Fruit fly (Drosophila melanogaster) whole organism, wandering third instar larva: ENCODE data around the gene Svip.

Source experiments
- CG9705 ChIP-seq: fragments of 200-800 bp; sonication (Bioruptor generic); optimal IDR thresholded peaks from 2 replicates; lab custom pipeline; 2018; ENCODE audit warnings: missing biosample characterization, mild to moderate bottlenecking, missing genetic modification characterization
- CrebA ChIP-seq: fragments of 200-800 bp; sonication (Bioruptor generic); optimal IDR thresholded peaks from 2 replicates; lab custom pipeline; 2016; ENCODE audit warnings: missing biosample characterization, mild to moderate bottlenecking, missing genetic modification characterization, borderline replicate concordance
- Dfd ChIP-seq: fragments of >200 bp; optimal IDR thresholded peaks from 2 replicates; lab custom pipeline; 2017; ENCODE audit warnings: missing biosample characterization, missing genetic modification characterization
- Dif ChIP-seq: fragments of 200-275, 200-300 bp; sonication (Bioruptor generic); optimal IDR thresholded peaks from 2 replicates; lab custom pipeline; 2018; ENCODE audit warnings: missing biosample characterization, missing genetic modification characterization; ENCODE audit not compliant: partially characterized antibody
- GATAd ChIP-seq: sonication (Bioruptor generic); optimal IDR thresholded peaks from 2 replicates; lab custom pipeline; 2016; ENCODE audit warnings: missing biosample characterization, missing genetic modification characterization
- HLH106 ChIP-seq: fragments of 200-800 bp; optimal IDR thresholded peaks from 3 replicates; lab custom pipeline; 2019; ENCODE audit warnings: missing biosample characterization, mild to moderate bottlenecking, missing genetic modification characterization, moderate library complexity
- Hnf4 ChIP-seq: fragments of 200-800 bp; sonication (Bioruptor generic); optimal IDR thresholded peaks from 2 replicates; lab custom pipeline; 2016; ENCODE audit warnings: missing biosample characterization, mild to moderate bottlenecking, missing genetic modification characterization
- Hr78 ChIP-seq: fragments of >200 bp; optimal IDR thresholded peaks from 2 replicates; lab custom pipeline; 2017; ENCODE audit warnings: missing biosample characterization, missing genetic modification characterization
- Hr83 ChIP-seq: fragments of 200-300 bp; sonication (Bioruptor generic); optimal IDR thresholded peaks from 2 replicates; lab custom pipeline; 2016; ENCODE audit warnings: missing biosample characterization, mild to moderate bottlenecking, missing genetic modification characterization, moderate library complexity; ENCODE audit not compliant: poor library complexity, severe bottlenecking
- Jra ChIP-seq: sonication (Bioruptor generic); optimal IDR thresholded peaks from 2 replicates; lab custom pipeline; 2016; ENCODE audit warnings: missing biosample characterization, missing genetic modification characterization
- Mio ChIP-seq: sonication (Bioruptor generic); optimal IDR thresholded peaks from 2 replicates; lab custom pipeline; 2016; ENCODE audit warnings: missing biosample characterization, missing genetic modification characterization
- Myc ChIP-seq: fragments of >200 bp; optimal IDR thresholded peaks from 2 replicates; lab custom pipeline; 2017
- N ChIP-seq: fragments of >200 bp; optimal IDR thresholded peaks from 2 replicates; lab custom pipeline; 2018; ENCODE audit warnings: missing biosample characterization, missing external identifiers, missing genetic modification characterization
- OdsH ChIP-seq: fragments of 200-800 bp; sonication (Bioruptor generic); optimal IDR thresholded peaks from 2 replicates; lab custom pipeline; 2016; ENCODE audit warnings: missing biosample characterization, mild to moderate bottlenecking, missing genetic modification characterization
- Rel ChIP-seq, 2 experiments: fragments of 200-800 bp; sonication (Bioruptor generic) in 1 of 2; optimal IDR thresholded peaks; 2 replicates in 1 of 2; 3 replicates in 1 of 2; lab custom pipeline; 2016 to 2019; ENCODE audit warnings: mild to moderate bottlenecking in 2 of 2, missing biosample characterization in 2 of 2, missing genetic modification characterization in 2 of 2, moderate library complexity in 1 of 2
- Vsx2 ChIP-seq: fragments of 200-300, 225-300 bp; sonication (Bioruptor generic); optimal IDR thresholded peaks from 2 replicates; lab custom pipeline; 2018; ENCODE audit warnings: missing biosample characterization, missing genetic modification characterization; ENCODE audit not compliant: partially characterized antibody
- br ChIP-seq: fragments of 200-800 bp; sonication (Bioruptor generic); optimal IDR thresholded peaks from 2 replicates; lab custom pipeline; 2016; ENCODE audit warnings: missing biosample characterization, missing genetic modification characterization
- brk ChIP-seq: fragments of 200-800 bp; sonication (Bioruptor generic); optimal IDR thresholded peaks from 2 replicates; lab custom pipeline; 2016; ENCODE audit warnings: missing biosample characterization, mild to moderate bottlenecking, missing genetic modification characterization
- dl ChIP-seq, 2 experiments: fragments of 175-275, 200-275 bp in 1 of 2; fragments of 200-275 bp in 1 of 2; sonication (Bioruptor generic); optimal IDR thresholded peaks; lab custom pipeline; 2018; ENCODE audit warnings: mild to moderate bottlenecking in 2 of 2, missing biosample characterization in 2 of 2, missing genetic modification characterization in 2 of 2, moderate library complexity in 2 of 2; ENCODE audit not compliant: partially characterized antibody in 2 of 2, insufficient read depth in 1 of 2
- dmrt93B ChIP-seq: fragments of 200-800 bp; sonication (Bioruptor generic); optimal IDR thresholded peaks from 2 replicates; lab custom pipeline; 2018; ENCODE audit warnings: missing biosample characterization, mild to moderate bottlenecking, missing genetic modification characterization
- dsf ChIP-seq: sonication (Bioruptor generic); optimal IDR thresholded peaks from 2 replicates; lab custom pipeline; 2016; ENCODE audit warnings: missing biosample characterization, missing genetic modification characterization, borderline replicate concordance
- ey ChIP-seq: fragments of 200-800 bp; sonication (Bioruptor generic); optimal IDR thresholded peaks from 2 replicates; lab custom pipeline; 2016; ENCODE audit warnings: missing biosample characterization, missing genetic modification characterization
- foxo ChIP-seq, 2 experiments: fragments of 200-800 bp; sonication (Bioruptor generic); optimal IDR thresholded peaks; 2 replicates in 1 of 2; 3 replicates in 1 of 2; lab custom pipeline; 2016 to 2017; ENCODE audit warnings: missing biosample characterization in 2 of 2, missing genetic modification characterization in 2 of 2
- fru ChIP-seq: fragments of 200-800 bp; sonication (Bioruptor generic); optimal IDR thresholded peaks from 3 replicates; lab custom pipeline; 2016; ENCODE audit warnings: missing biosample characterization, mild to moderate bottlenecking, missing genetic modification characterization
- h ChIP-seq: fragments of 200-800 bp; sonication (Bioruptor generic); optimal IDR thresholded peaks from 3 replicates; lab custom pipeline; 2016; ENCODE audit warnings: missing biosample characterization, mild to moderate bottlenecking, missing genetic modification characterization
- jim ChIP-seq: fragments of 175-275, 200-325 bp; sonication (Bioruptor generic); optimal IDR thresholded peaks from 2 replicates; lab custom pipeline; 2016; ENCODE audit warnings: missing biosample characterization, mild to moderate bottlenecking, missing genetic modification characterization
- lola ChIP-seq: fragments of >200 bp; optimal IDR thresholded peaks from 2 replicates; lab custom pipeline; 2017; ENCODE audit warnings: missing biosample characterization, missing genetic modification characterization
- pan ChIP-seq: fragments of >200 bp; optimal IDR thresholded peaks from 2 replicates; lab custom pipeline; 2017
- psq ChIP-seq: fragments of 200-800 bp; sonication (Bioruptor generic); optimal IDR thresholded peaks from 3 replicates; lab custom pipeline; 2017; ENCODE audit warnings: missing biosample characterization, mild to moderate bottlenecking, missing genetic modification characterization, moderate library complexity
- rgr ChIP-seq: fragments of 200-800 bp; sonication (Bioruptor generic); optimal IDR thresholded peaks from 3 replicates; lab custom pipeline; 2016; ENCODE audit warnings: missing biosample characterization, mild to moderate bottlenecking, missing genetic modification characterization
- sage ChIP-seq: fragments of 200-800 bp; sonication (Bioruptor generic); optimal IDR thresholded peaks from 2 replicates; lab custom pipeline; 2016; ENCODE audit warnings: missing biosample characterization, mild to moderate bottlenecking, missing genetic modification characterization
- sv ChIP-seq: fragments of 200-800 bp; sonication (Bioruptor generic); optimal IDR thresholded peaks from 3 replicates; lab custom pipeline; 2016; ENCODE audit warnings: missing biosample characterization, missing genetic modification characterization
- usp ChIP-seq: fragments of >200 bp; optimal IDR thresholded peaks from 2 replicates; lab custom pipeline; 2017; ENCODE audit warnings: missing biosample characterization, missing genetic modification characterization
- woc ChIP-seq: sonication (Bioruptor generic); optimal IDR thresholded peaks from 2 replicates; lab custom pipeline; 2016; ENCODE audit warnings: missing biosample characterization, mild to moderate bottlenecking, missing genetic modification characterization

Svip gene

dm6 chr3L:9361894-9362293 lies 3.1 kb downstream of the Svip start, which contains the start of gene CG34456:
CG34456 (plus strand) TSS chr3L:9362108.
- TF ChIP-seq br (GFP tag; lab: Kevin White, UChicago) (peak; percentile 51), dl (GFP tag; optimal IDR thresholded peaks at IDR 0.05; lab: Kevin White, UChicago; ENCODE audit: insufficient read depth in 1 of 2, partially characterized antibody in 2 of 2) (no peak), h (GFP tag; lab: Kevin White, UChicago) (no peak), N (no peak), Mio (GFP tag; lab: Kevin White, UChicago) (no peak), lola (GFP tag; lab: Kevin White, UChicago) (no peak), dmrt93B (GFP tag; lab: Kevin White, UChicago) (no peak), HLH106 (tag; lab: Kevin White, UChicago) (no peak), sv (GFP tag; lab: Kevin White, UChicago) (no peak), brk (GFP tag; lab: Kevin White, UChicago) (no peak), GATAd (GFP tag; lab: Kevin White, UChicago) (no peak), Rel (GFP tag; optimal IDR thresholded peaks at IDR 0.05; lab: Kevin White, UChicago) (no peak), Rel (tag; optimal IDR thresholded peaks at IDR 0.05; lab: Kevin White, UChicago) (peak; percentile 83), Vsx2 (GFP tag; lab: Kevin White, UChicago) (no peak)

- TF ChIP-seq sage (GFP tag; lab: Kevin White, UChicago) (peak; percentile 27), brk (GFP tag; lab: Kevin White, UChicago) (no peak)
- TF ChIP-seq, all 38 proteins: peak for 1
Observed at dm6 chr3L:9364131-9364530, 5.3 kb downstream of the Svip start, which contains the start of gene mRRF1. mRRF1 (plus strand) TSS chr3L:9364350.

- TF ChIP-seq dmrt93B (GFP tag; lab: Kevin White, UChicago) = no peak
- TF ChIP-seq woc (GFP tag; lab: Kevin White, UChicago) = no peak
- peak; percentile 9 for TF ChIP-seq OdsH
- TF ChIP-seq Hr78 = no peak
- TF ChIP-seq dl (GFP tag; optimal IDR thresholded peaks at IDR 0.05; lab: Kevin White, UChicago; ENCODE audit: insufficient read depth in 1 of 2, partially characterized antibody in 2 of 2) = no peak
- no peak for TF ChIP-seq jim (GFP tag; lab: Kevin White, UChicago)
- peak; percentile 24 for TF ChIP-seq CG9705 (GFP tag; lab: Kevin White, UChicago)
- no peak for TF ChIP-seq pan (lab: Kevin White, UChicago)
- TF ChIP-seq Vsx2 (GFP tag; lab: Kevin White, UChicago) = no peak
- peak; percentile 59 for TF ChIP-seq dsf (GFP tag; lab: Kevin White, UChicago)
- TF ChIP-seq lola (GFP tag; lab: Kevin White, UChicago) = no peak
- no peak for TF ChIP-seq fru
- TF ChIP-seq psq (GFP tag; lab: Kevin White, UChicago) = peak; percentile 99
- TF ChIP-seq CrebA = no peak
- no peak for TF ChIP-seq Dif
- TF ChIP-seq GATAd (GFP tag; lab: Kevin White, UChicago) = no peak
- TF ChIP-seq Rel (GFP tag; optimal IDR thresholded peaks at IDR 0.05; lab: Kevin White, UChicago) = no peak
- TF ChIP-seq Rel (tag; optimal IDR thresholded peaks at IDR 0.05; lab: Kevin White, UChicago) = no peak
- no peak for TF ChIP-seq sv (GFP tag; lab: Kevin White, UChicago)
- TF ChIP-seq Jra (GFP tag; lab: Kevin White, UChicago) = peak; percentile 68
- TF ChIP-seq N = no peak
- peak; percentile 48 for TF ChIP-seq Hnf4 (GFP tag; lab: Kevin White, UChicago)
- TF ChIP-seq br (GFP tag; lab: Kevin White, UChicago) = no peak
- peak; percentile 40 for TF ChIP-seq rgr (GFP tag; lab: Kevin White, UChicago)
- TF ChIP-seq foxo (GFP tag; optimal IDR thresholded peaks at IDR 0.05; lab: Kevin White, UChicago) = peak in 1 of 2 experiments; percentile 64
- no peak for TF ChIP-seq Mio (GFP tag; lab: Kevin White, UChicago)
- TF ChIP-seq Dfd = no peak
- no peak for TF ChIP-seq brk (GFP tag; lab: Kevin White, UChicago)
- TF ChIP-seq h (GFP tag; lab: Kevin White, UChicago) = no peak
- TF ChIP-seq ey (GFP tag; lab: Kevin White, UChicago) = peak; percentile 20
- TF ChIP-seq HLH106 (tag; lab: Kevin White, UChicago) = peak; percentile 41
- TF ChIP-seq usp (GFP tag; lab: Kevin White, UChicago) = no peak
- peak; percentile 20 for TF ChIP-seq Myc (lab: Kevin White, UChicago)
- TF ChIP-seq Hr83 (GFP tag; lab: Kevin White, UChicago) = peak; percentile 15
Observed at dm6 chr3L:9366850-9367430, 8.1 kb downstream of the Svip start, which contains the start of the genes Klp67A and CG4452. Klp67A (minus strand) TSS chr3L:9367046. CG4452 (plus strand) TSS chr3L:9367377.
